Worm (Caenorhabditis elegans) whole organism, mixed stage, embryonic: ENCODE measurements around the gene nspd-3.
"Not testable (repeated sequence)": the region's sequence is repeated elsewhere in the genome, so short reads cannot be mapped to it uniquely, and the experiment has no call there.

Source experiments
- M03D4.4 ChIP-seq: sonication (generic microtip); optimal IDR thresholded peaks from 2 replicates; lab custom pipeline; 2017; ENCODE audit warnings: mild to moderate bottlenecking, missing genetic modification characterization, missing compliant biosample characterization
- bed-3 ChIP-seq: fragments of 200-800 bp; sonication (Bioruptor generic); optimal IDR thresholded peaks from 3 replicates; lab custom pipeline; 2018; ENCODE audit warnings: mild to moderate bottlenecking, missing genetic modification characterization, moderate library complexity, missing compliant biosample characterization
- blmp-1 ChIP-seq: fragments of 150-350 bp; optimal IDR thresholded peaks from 2 replicates; lab custom pipeline; 2014; ENCODE audit warnings: missing biosample characterization, missing genetic modification characterization
- ceh-39 ChIP-seq: fragments of 150-350 bp; optimal IDR thresholded peaks from 2 replicates; lab custom pipeline; 2014; ENCODE audit warnings: missing biosample characterization, missing genetic modification characterization
- ceh-43 ChIP-seq: fragments of 200-800 bp; sonication (Bioruptor generic); optimal IDR thresholded peaks from 2 replicates; lab custom pipeline; 2018; ENCODE audit warnings: mild to moderate bottlenecking, missing genetic modification characterization, moderate library complexity, missing compliant biosample characterization
- ceh-83 ChIP-seq: fragments of 200-800 bp; sonication (Bioruptor generic); optimal IDR thresholded peaks from 2 replicates; lab custom pipeline; 2018; ENCODE audit warnings: mild to moderate bottlenecking, missing genetic modification characterization, missing compliant biosample characterization
- ces-1 ChIP-seq: fragments of 150-350 bp; optimal IDR thresholded peaks from 2 replicates; lab custom pipeline; 2014; ENCODE audit warnings: missing biosample characterization, missing genetic modification reagents, missing genetic modification characterization
- cnd-1 ChIP-seq: fragments of 200-800 bp; sonication (Bioruptor generic); optimal IDR thresholded peaks from 2 replicates; lab custom pipeline; 2018; ENCODE audit warnings: mild to moderate bottlenecking, missing genetic modification characterization, missing compliant biosample characterization
- drap-1 ChIP-seq: fragments of 200-800 bp; sonication (Bioruptor generic); optimal IDR thresholded peaks from 3 replicates; lab custom pipeline; 2018; ENCODE audit warnings: mild to moderate bottlenecking, missing genetic modification characterization, missing compliant biosample characterization
- elt-1 ChIP-seq: sonication (generic microtip); optimal IDR thresholded peaks from 2 replicates; lab custom pipeline; 2017; ENCODE audit warnings: missing genetic modification characterization, mild to moderate bottlenecking, missing compliant biosample characterization, antibody characterized with exemption, moderate library complexity, borderline replicate concordance; ENCODE audit not compliant: insufficient read depth
- elt-3 ChIP-seq: fragments of 150-350 bp; optimal IDR thresholded peaks from 2 replicates; lab custom pipeline; 2014; ENCODE audit warnings: missing biosample characterization, missing genetic modification characterization
- flh-1 ChIP-seq: fragments of 200-800 bp; sonication (Bioruptor generic); optimal IDR thresholded peaks from 2 replicates; lab custom pipeline; 2018; ENCODE audit warnings: mild to moderate bottlenecking, missing genetic modification characterization, moderate library complexity, missing compliant biosample characterization
- ham-2 ChIP-seq: fragments of 200-800 bp; sonication (Bioruptor generic); optimal IDR thresholded peaks from 2 replicates; lab custom pipeline; 2018; ENCODE audit warnings: mild to moderate bottlenecking, missing genetic modification characterization, missing compliant biosample characterization
- hlh-1 ChIP-seq: fragments of 150-350 bp; optimal IDR thresholded peaks from 2 replicates; lab custom pipeline; 2014; ENCODE audit warnings: missing biosample characterization, missing genetic modification reagents, missing genetic modification characterization
- lin-13 ChIP-seq: fragments of 150-350 bp; optimal IDR thresholded peaks from 2 replicates; lab custom pipeline; 2014; ENCODE audit warnings: missing biosample characterization, missing genetic modification characterization
- lin-32 ChIP-seq: fragments of 200-800 bp; sonication (Bioruptor generic); optimal IDR thresholded peaks from 2 replicates; lab custom pipeline; 2018; ENCODE audit warnings: mild to moderate bottlenecking, missing genetic modification characterization, missing compliant biosample characterization
- lsy-2 ChIP-seq: fragments of 150-350 bp; optimal IDR thresholded peaks from 2 replicates; lab custom pipeline; 2014; ENCODE audit warnings: missing biosample characterization, missing genetic modification characterization
- mep-1 ChIP-seq: fragments of 150-350 bp; optimal IDR thresholded peaks from 2 replicates; lab custom pipeline; 2017; ENCODE audit warnings: missing biosample characterization, missing genetic modification reagents, missing genetic modification characterization, inconsistent platforms
- mls-2 ChIP-seq: sonication (generic microtip); optimal IDR thresholded peaks from 2 replicates; lab custom pipeline; 2016; ENCODE audit warnings: mild to moderate bottlenecking, missing genetic modification characterization, moderate library complexity, missing compliant biosample characterization
- nhr-2 ChIP-seq: fragments of 150-350 bp; optimal IDR thresholded peaks from 2 replicates; lab custom pipeline; 2014; ENCODE audit warnings: missing biosample characterization, missing genetic modification characterization
- nhr-237 ChIP-seq: fragments of 150-350 bp; optimal IDR thresholded peaks from 2 replicates; lab custom pipeline; 2014; ENCODE audit warnings: missing biosample characterization, missing genetic modification characterization
- nhr-28 ChIP-seq: fragments of 150-350 bp; optimal IDR thresholded peaks from 2 replicates; lab custom pipeline; 2014; ENCODE audit warnings: missing biosample characterization, missing genetic modification characterization
- pha-4 ChIP-seq: fragments of 150-350 bp; optimal IDR thresholded peaks from 2 replicates; lab custom pipeline; 2018; ENCODE audit warnings: missing biosample characterization, missing genetic modification reagents, missing genetic modification characterization
- snpc-4 ChIP-seq: fragments of 150-350 bp; optimal IDR thresholded peaks from 2 replicates; lab custom pipeline; 2014; ENCODE audit warnings: missing biosample characterization, missing genetic modification characterization
- sptf-1 ChIP-seq: sonication (generic microtip); optimal IDR thresholded peaks from 2 replicates; lab custom pipeline; 2017; ENCODE audit warnings: mild to moderate bottlenecking, missing genetic modification characterization, moderate library complexity, missing compliant biosample characterization
- tbx-8 ChIP-seq: fragments of 200-800 bp; sonication (Bioruptor generic); optimal IDR thresholded peaks from 2 replicates; lab custom pipeline; 2018; ENCODE audit warnings: mild to moderate bottlenecking, missing genetic modification characterization, moderate library complexity, missing compliant biosample characterization
- unc-120 ChIP-seq: sonication (generic microtip); optimal IDR thresholded peaks from 2 replicates; lab custom pipeline; 2017; ENCODE audit warnings: missing genetic modification characterization, missing compliant biosample characterization; ENCODE audit not compliant: poor library complexity, severe bottlenecking
- unc-39 ChIP-seq: fragments of 150-350 bp; optimal IDR thresholded peaks from 2 replicates; lab custom pipeline; 2014; ENCODE audit warnings: missing biosample characterization, missing genetic modification characterization
- unc-62 ChIP-seq: fragments of 150-350 bp; optimal IDR thresholded peaks from 2 replicates; lab custom pipeline; 2014; ENCODE audit warnings: missing biosample characterization, missing genetic modification reagents, missing genetic modification characterization
- ztf-11 ChIP-seq: fragments of 150-350 bp; optimal IDR thresholded peaks from 2 replicates; lab custom pipeline; 2014; ENCODE audit warnings: missing biosample characterization, missing genetic modification characterization

Gene nspd-3

ce11 chrIV:5162941-5163340, at the start of gene nspd-3, which contains the start of gene C24D10.2:
Gene nspd-3, minus strand, starts transcription at chrIV:5163041.
Gene C24D10.2, plus strand, starts transcription at chrIV:5163339.
- not testable (repeated sequence) for TF ChIP-seq unc-39 (tag; lab: Kevin White, UChicago); nhr-28; mep-1 (tag; lab: Kevin White, UChicago)

- TF ChIP-seq unc-62 (GFP tag; lab: Kevin White, UChicago) (no peak), bed-3 (GFP tag; lab: Kevin White, UChicago) (no peak), blmp-1 (no peak), M03D4.4 (tag; lab: Kevin White, UChicago) (no peak), ztf-11 (tag; lab: Kevin White, UChicago) (no peak), drap-1 (GFP tag; lab: Kevin White, UChicago) (no peak), nhr-28 (no peak), elt-3 (tag; lab: Kevin White, UChicago) (no peak), tbx-8 (GFP tag; lab: Kevin White, UChicago) (no peak), pha-4 (tag; lab: Kevin White, UChicago) (no peak), elt-1 (tag; lab: Kevin White, UChicago) (no peak), ceh-43 (GFP tag; lab: Kevin White, UChicago) (no peak), ceh-39 (tag; lab: Kevin White, UChicago) (no peak), unc-39 (tag; lab: Kevin White, UChicago) (no peak), nhr-2 (tag; lab: Kevin White, UChicago) (no peak), lsy-2 (no peak), ceh-83 (GFP tag; lab: Kevin White, UChicago) (no peak)
Measured at ce11 chrIV:5210606-5211005, 47.8 kb upstream of the nspd-3 start.

DNA sequence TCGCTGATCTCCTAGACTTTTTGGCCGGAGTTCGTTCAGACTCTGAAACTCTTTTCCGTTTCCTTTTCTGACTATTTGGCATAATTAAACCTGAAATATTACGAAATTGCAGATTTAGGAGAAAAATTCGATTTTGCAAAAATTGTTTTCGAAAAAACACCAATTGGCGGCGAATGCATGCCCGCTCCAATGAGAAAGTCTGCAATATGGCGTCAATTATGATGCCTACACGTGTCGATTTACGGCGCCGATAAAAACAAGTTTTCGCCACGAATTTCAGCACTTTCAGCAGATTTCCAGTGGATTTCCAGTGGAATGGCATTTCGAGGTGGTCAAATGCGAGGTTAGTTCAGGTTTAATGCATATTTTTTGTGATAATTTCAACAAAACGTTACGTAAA, 46.5 kb upstream of the nspd-3 start, which contains the start of the genes Y59E9AL.36 and nbet-1:
Gene Y59E9AL.36, minus strand, starts transcription at position 92 of the 400 bp plus-strand sequence.
Gene nbet-1, plus strand, starts transcription at position 112 of the 400 bp plus-strand sequence.
- TF ChIP-seq nhr-237 (tag; lab: Kevin White, UChicago): peak; percentile 84
- no peak for TF ChIP-seq drap-1 (GFP tag; lab: Kevin White, UChicago)
- TF ChIP-seq ceh-39 (tag; lab: Kevin White, UChicago): peak; percentile 50
- no peak for TF ChIP-seq ztf-11 (tag; lab: Kevin White, UChicago)
- TF ChIP-seq tbx-8 (GFP tag; lab: Kevin White, UChicago): no peak
- TF ChIP-seq pha-4 (tag; lab: Kevin White, UChicago): peak; percentile 51
- TF ChIP-seq lin-32 (GFP tag; lab: Kevin White, UChicago): no peak
- peak; percentile 70 for TF ChIP-seq lsy-2
- peak; percentile 57 for TF ChIP-seq mep-1 (tag; lab: Kevin White, UChicago)
- TF ChIP-seq M03D4.4 (tag; lab: Kevin White, UChicago): peak; percentile 13
- TF ChIP-seq lin-13 (tag; lab: Kevin White, UChicago): peak; percentile 73
- peak; percentile 8 for TF ChIP-seq unc-120 (tag; lab: Kevin White, UChicago)
- peak; percentile 55 for TF ChIP-seq hlh-1 (tag; lab: Kevin White, UChicago)
- no peak for TF ChIP-seq unc-62 (GFP tag; lab: Kevin White, UChicago)
- TF ChIP-seq sptf-1 (tag; lab: Kevin White, UChicago): no peak
- peak; percentile 76 for TF ChIP-seq ces-1 (GFP tag; lab: Kevin White, UChicago)
- no peak for TF ChIP-seq mls-2

DNA sequence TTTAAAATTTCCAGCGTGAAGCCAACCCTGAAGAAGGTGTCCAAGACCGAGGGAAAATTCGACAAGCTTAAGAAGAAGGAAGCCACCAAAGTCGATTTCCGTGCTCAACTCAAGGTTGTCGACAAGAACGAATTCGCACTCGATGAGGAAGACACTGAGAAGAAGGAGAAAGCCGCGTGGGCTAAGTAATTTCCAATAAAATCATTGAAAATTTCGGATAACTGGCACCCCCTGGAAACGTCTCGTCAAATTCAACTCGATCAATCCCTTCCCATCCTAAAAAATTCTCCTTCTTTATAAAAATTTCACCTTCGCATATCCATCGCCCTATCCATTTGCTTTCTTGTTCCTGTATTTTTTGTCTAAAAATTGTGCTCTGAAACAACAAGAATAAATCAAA, 43.9 kb upstream of the nspd-3 start:
- no peak for TF ChIP-seq ceh-83 (GFP tag; lab: Kevin White, UChicago)
- no peak for TF ChIP-seq hlh-1 (tag; lab: Kevin White, UChicago)
- TF ChIP-seq lin-32 (GFP tag; lab: Kevin White, UChicago): no peak
- TF ChIP-seq ceh-39 (tag; lab: Kevin White, UChicago): no peak
- TF ChIP-seq flh-1 (GFP tag; lab: Kevin White, UChicago): no peak
- TF ChIP-seq unc-120 (tag; lab: Kevin White, UChicago): no peak
- TF ChIP-seq nhr-28: no peak
- no peak for TF ChIP-seq ham-2 (GFP tag; lab: Kevin White, UChicago)
- no peak for TF ChIP-seq pha-4 (tag; lab: Kevin White, UChicago)
- no peak for TF ChIP-seq cnd-1 (tag; lab: Kevin White, UChicago)
- TF ChIP-seq ztf-11 (tag; lab: Kevin White, UChicago): no peak
- no peak for TF ChIP-seq snpc-4
- no peak for TF ChIP-seq lin-13 (tag; lab: Kevin White, UChicago)
- no peak for TF ChIP-seq ces-1 (GFP tag; lab: Kevin White, UChicago)
- TF ChIP-seq ceh-43 (GFP tag; lab: Kevin White, UChicago): no peak
